Fruit fly (Drosophila melanogaster): ENCODE measurements around the gene CG11786.

Gene CG11786

dm6 chr3R:25094639-25095038 lies 48.5 kb downstream of the CG11786 start, which contains the start of gene fd96Cb (continued):
- peak; percentile 100 for TF ChIP-seq Nf-YC (tag; optimal IDR thresholded peaks at IDR 0.05)
- no peak for TF ChIP-seq CG17361 (GFP tag; IDR thresholded peaks at IDR 0.05)
- TF ChIP-seq salm (tag; optimal IDR thresholded peaks at IDR 0.05): no peak
- TF ChIP-seq CG10366 (GFP tag; IDR thresholded peaks at IDR 0.05): no peak
- no peak for TF ChIP-seq H2.0 (GFP tag; IDR thresholded peaks at IDR 0.05)
- TF ChIP-seq cg (GFP tag; optimal IDR thresholded peaks at IDR 0.05): peak; percentile 64
- TF ChIP-seq Rfx (GFP tag; IDR thresholded peaks at IDR 0.05): no peak
- no peak for TF ChIP-seq CG4707 (GFP tag; optimal IDR thresholded peaks at IDR 0.05)
- TF ChIP-seq esg (GFP tag; conservative IDR thresholded peaks at IDR 0.05): no peak
- TF ChIP-seq Oaz (GFP tag; IDR thresholded peaks at IDR 0.05): no peak
- peak; percentile 31; the same call in 1 of the 2 replicates for TF ChIP-seq Adf1 (GFP tag; IDR thresholded peaks at IDR 0.05)
- TF ChIP-seq CG2199 (GFP tag; IDR thresholded peaks at IDR 0.05): no peak
- peak; percentile 34 for TF ChIP-seq jing (GFP tag; optimal IDR thresholded peaks at IDR 0.05)
- TF ChIP-seq ab (GFP tag; optimal IDR thresholded peaks at IDR 0.05): no peak
- TF ChIP-seq Nf-YA (GFP tag; IDR thresholded peaks at IDR 0.05): peak; percentile 95
- peak; percentile 73 for TF ChIP-seq Jarid2 (GFP tag; optimal IDR thresholded peaks at IDR 0.05)
- no peak for TF ChIP-seq Hr78 (GFP tag; optimal IDR thresholded peaks at IDR 0.05)
- no peak for TF ChIP-seq Six4 (GFP tag; optimal IDR thresholded peaks at IDR 0.05)
- TF ChIP-seq oc (tag; optimal IDR thresholded peaks at IDR 0.05): peak; percentile 64
- no peak for TF ChIP-seq CG9215 (GFP tag; IDR thresholded peaks at IDR 0.05)
- no peak for TF ChIP-seq Fer1 (GFP tag; optimal IDR thresholded peaks at IDR 0.05)
- no peak for TF ChIP-seq wek (GFP tag; optimal IDR thresholded peaks at IDR 0.05)
- TF ChIP-seq Sox102F (GFP tag; optimal IDR thresholded peaks at IDR 0.05): no peak
- TF ChIP-seq HHEX (GFP tag; optimal IDR thresholded peaks at IDR 0.05): no peak
- TF ChIP-seq CG4820 (GFP tag; optimal IDR thresholded peaks at IDR 0.05): no peak
- no peak for TF ChIP-seq Sox100B (GFP tag; optimal IDR thresholded peaks at IDR 0.05)
- TF ChIP-seq CG10321 (GFP tag; IDR thresholded peaks at IDR 0.05): peak; percentile 94
- no peak for TF ChIP-seq CG9932 (GFP tag; IDR thresholded peaks at IDR 0.05)
- TF ChIP-seq Nf-YB (GFP tag; optimal IDR thresholded peaks at IDR 0.05): peak; percentile 100
- TF ChIP-seq CG13894 (tag; optimal IDR thresholded peaks at IDR 0.05): no peak
- TF ChIP-seq D19B (GFP tag; optimal IDR thresholded peaks at IDR 0.05): no peak
- no peak for TF ChIP-seq CG15479 (GFP tag; optimal IDR thresholded peaks at IDR 0.05)
- no peak for TF ChIP-seq Hand (GFP tag; optimal IDR thresholded peaks at IDR 0.05)
- TF ChIP-seq vvl (GFP tag; IDR thresholded peaks at IDR 0.05): no peak
- peak; percentile 88 for TF ChIP-seq CG1832 (GFP tag; optimal IDR thresholded peaks at IDR 0.05)
- no peak for TF ChIP-seq sob (GFP tag; IDR thresholded peaks at IDR 0.05)
- no peak for TF ChIP-seq kni (GFP tag; optimal IDR thresholded peaks at IDR 0.05)
- no peak for TF ChIP-seq CG6272 (GFP tag; IDR thresholded peaks at IDR 0.05)
- 0 out of 3 replicates have a peak, but pooled peaks have one; percentile 55 for TF ChIP-seq mld (GFP tag; IDR thresholded peaks at IDR 0.05; ENCODE audit: partially characterized antibody)
- no peak for TF ChIP-seq CG6175 (GFP tag; IDR thresholded peaks at IDR 0.05)
- TF ChIP-seq Neu2 (GFP tag; optimal IDR thresholded peaks at IDR 0.05; ENCODE audit: borderline replicate concordance): no peak
- TF ChIP-seq CG15269 (tag; optimal IDR thresholded peaks at IDR 0.05): no peak

Measured in whole organism, embryonic.